Worm (Caenorhabditis elegans) whole organism, young adult: ENCODE data around the gene sre-28.
"Not testable (repeated sequence)": the region's sequence is repeated elsewhere in the genome, so short reads cannot be mapped to it uniquely, and the experiment has no call there.

ENCODE experiments used
- B0336.3 ChIP-seq: fragments of 200-800 bp; sonication (Bioruptor generic); IDR thresholded peaks from 2 replicates; pipeline ENCODE4 v1.3.6; 2022; ENCODE audit warnings: missing genetic modification characterization, missing compliant biosample characterization
- C17E4.6 ChIP-seq: fragments of 200-800 bp; sonication (Bioruptor generic); IDR thresholded peaks from 2 replicates; pipeline ENCODE4 v1.3.6; 2022; ENCODE audit warnings: missing genetic modification reagents, missing genetic modification characterization, missing compliant biosample characterization
- F33H1.4 ChIP-seq: fragments of 200-800 bp; sonication (Bioruptor generic); IDR thresholded peaks from 2 replicates; pipeline ENCODE4 v1.3.6; 2022; ENCODE audit warnings: missing genetic modification reagents, missing genetic modification characterization, missing compliant biosample characterization
- F37B4.10 ChIP-seq: fragments of 200-800 bp; sonication (Bioruptor generic); IDR thresholded peaks from 2 replicates; pipeline ENCODE4 v1.3.6; 2022; ENCODE audit warnings: missing genetic modification characterization, missing compliant biosample characterization
- F57C9.4 ChIP-seq: sonication (generic microtip); optimal IDR thresholded peaks from 2 replicates; lab custom pipeline; 2017; ENCODE audit warnings: mild to moderate bottlenecking, missing genetic modification characterization, missing compliant biosample characterization
- Y56A3A.18 ChIP-seq: fragments of 200-800 bp; sonication (Bioruptor generic); IDR thresholded peaks from 2 replicates; pipeline ENCODE4 v1.3.6; 2022; ENCODE audit warnings: missing genetic modification reagents, missing genetic modification characterization, missing compliant biosample characterization
- Y67H2A.10 ChIP-seq: fragments of 200-800 bp; sonication (Bioruptor generic); conservative IDR thresholded peaks from 2 replicates; pipeline ENCODE4 v1.3.6; 2022; ENCODE audit warnings: missing genetic modification reagents, missing genetic modification characterization, missing compliant biosample characterization
- Y79H2A.3 ChIP-seq: fragments of 200-800 bp; sonication (Bioruptor generic); conservative IDR thresholded peaks from 2 replicates; pipeline ENCODE4 v1.3.6; 2022; ENCODE audit warnings: missing genetic modification reagents, missing genetic modification characterization, missing compliant biosample characterization
- ama-1 ChIP-seq, 3 experiments: fragments of 150-350 bp in 1 of 3; sonication (generic microtip) in 2 of 3; optimal IDR thresholded peaks; 2 replicates each; lab custom pipeline; 2014 to 2018; ENCODE audit warnings: missing biosample characterization in 2 of 3, missing genetic modification characterization in 2 of 3, missing genetic modification reagents in 2 of 3
- aptf-2 ChIP-seq: fragments of 200-800 bp; sonication (Bioruptor generic); conservative IDR thresholded peaks from 2 replicates; pipeline ENCODE4 v1.3.6; 2022; ENCODE audit warnings: missing genetic modification reagents, missing genetic modification characterization, missing compliant biosample characterization
- attf-5 ChIP-seq: fragments of 200-800 bp; sonication (Bioruptor generic); optimal IDR thresholded peaks from 2 replicates; lab custom pipeline; 2018; ENCODE audit warnings: mild to moderate bottlenecking, missing genetic modification characterization, missing compliant biosample characterization
- cebp-1 ChIP-seq, 2 experiments: fragments of 200-800 bp in 1 of 2; sonication (Bioruptor generic) in 1 of 2; sonication (generic microtip) in 1 of 2; IDR thresholded peaks in 1 of 2; optimal IDR thresholded peaks in 1 of 2; 2 replicates each; pipeline versions ENCODE4 v1.3.6 to Lab custom; 2017 to 2022; ENCODE audit warnings: missing compliant biosample characterization in 2 of 2, missing genetic modification characterization in 2 of 2, mild to moderate bottlenecking in 1 of 2, missing genetic modification reagents in 1 of 2, moderate library complexity in 1 of 2
- ceh-100 ChIP-seq: fragments of 200-800 bp; sonication (Bioruptor generic); IDR thresholded peaks from 2 replicates; pipeline ENCODE4 v1.3.6; 2022; ENCODE audit warnings: missing genetic modification reagents, missing genetic modification characterization, missing compliant biosample characterization
- ceh-79 ChIP-seq: sonication (generic microtip); optimal IDR thresholded peaks from 2 replicates; lab custom pipeline; 2017; ENCODE audit warnings: mild to moderate bottlenecking, missing genetic modification characterization, missing compliant biosample characterization
- ceh-91 ChIP-seq: fragments of 200-800 bp; sonication (Bioruptor generic); IDR thresholded peaks from 2 replicates; pipeline ENCODE4 v1.3.6; 2022; ENCODE audit warnings: missing genetic modification reagents, missing genetic modification characterization, missing compliant biosample characterization
- chd-7 ChIP-seq: sonication (generic microtip); optimal IDR thresholded peaks from 2 replicates; lab custom pipeline; 2016; ENCODE audit warnings: mild to moderate bottlenecking, missing genetic modification characterization, moderate library complexity, missing compliant biosample characterization
- ekl-4 ChIP-seq: fragments of 200-800 bp; sonication (Bioruptor generic); IDR thresholded peaks from 2 replicates; pipeline ENCODE4 v1.3.6; 2022; ENCODE audit warnings: missing genetic modification reagents, missing genetic modification characterization, missing compliant biosample characterization
- him-1 ChIP-seq: sonication (generic microtip); optimal IDR thresholded peaks from 2 replicates; lab custom pipeline; 2016; ENCODE audit warnings: missing genotype, missing genetic modification reagents, missing genetic modification characterization, missing compliant biosample characterization
- hsf-1 ChIP-seq: fragments of 200-800 bp; sonication (Bioruptor generic); IDR thresholded peaks from 2 replicates; pipeline ENCODE4 v1.3.6; 2022; ENCODE audit warnings: missing genetic modification reagents, missing genetic modification characterization, missing compliant biosample characterization
- let-526 ChIP-seq: fragments of 200-800 bp; sonication (Bioruptor generic); IDR thresholded peaks from 2 replicates; pipeline ENCODE4 v1.3.6; 2022; ENCODE audit warnings: missing genetic modification reagents, missing genetic modification characterization, missing compliant biosample characterization
- lin-40 ChIP-seq: sonication (generic microtip); optimal IDR thresholded peaks from 2 replicates; lab custom pipeline; 2016; ENCODE audit warnings: missing genetic modification characterization, mild to moderate bottlenecking, missing compliant biosample characterization, missing genotype, missing genetic modification reagents
- madf-10 ChIP-seq: sonication (generic microtip); optimal IDR thresholded peaks from 2 replicates; lab custom pipeline; 2016; ENCODE audit warnings: mild to moderate bottlenecking, missing genetic modification characterization, missing compliant biosample characterization
- madf-6 ChIP-seq: fragments of 200-800 bp; sonication (Bioruptor generic); IDR thresholded peaks from 2 replicates; pipeline ENCODE4 v1.3.6; 2022; ENCODE audit warnings: missing genetic modification reagents, missing genetic modification characterization, missing compliant biosample characterization
- mcd-1 ChIP-seq: fragments of 200-800 bp; sonication (Bioruptor generic); IDR thresholded peaks from 2 replicates; pipeline ENCODE4 v1.3.6; 2022; ENCODE audit warnings: missing genetic modification reagents, missing genetic modification characterization, missing compliant biosample characterization
- nfya-1 ChIP-seq: sonication (generic microtip); optimal IDR thresholded peaks from 2 replicates; lab custom pipeline; 2017; ENCODE audit warnings: antibody characterized with exemption, missing compliant biosample characterization, missing genetic modification characterization, borderline replicate concordance; ENCODE audit not compliant: insufficient read depth
- nfyb-1 ChIP-seq: fragments of 200-800 bp; sonication (Bioruptor generic); IDR thresholded peaks from 2 replicates; pipeline ENCODE4 v1.3.6; 2022; ENCODE audit warnings: missing genetic modification reagents, missing genetic modification characterization, missing compliant biosample characterization
- nhr-90 ChIP-seq: sonication (generic microtip); optimal IDR thresholded peaks from 2 replicates; lab custom pipeline; 2016; ENCODE audit warnings: missing genotype, mild to moderate bottlenecking, missing genetic modification characterization, missing compliant biosample characterization
- pha-4 ChIP-seq: fragments of 150-350 bp; sonication (generic microtip); optimal IDR thresholded peaks from 2 replicates; lab custom pipeline; 2014; ENCODE audit warnings: missing biosample characterization, missing genetic modification reagents, missing genetic modification characterization
- rcor-1 ChIP-seq: fragments of 200-800 bp; sonication (Bioruptor generic); IDR thresholded peaks from 2 replicates; pipeline ENCODE4 v1.3.6; 2022; ENCODE audit warnings: missing genetic modification reagents, missing genetic modification characterization, missing compliant biosample characterization
- rec-8 ChIP-seq, 2 experiments: sonication (generic microtip); optimal IDR thresholded peaks; 2 replicates each; lab custom pipeline; 2016; ENCODE audit warnings: mild to moderate bottlenecking in 2 of 2, missing genetic modification characterization in 2 of 2, missing genetic modification reagents in 2 of 2, missing genotype in 2 of 2, missing biosample characterization in 1 of 2, missing compliant biosample characterization in 1 of 2, moderate library complexity in 1 of 2
- snpc-4 ChIP-seq, 5 experiments: fragments of 150-350 bp in 1 of 5; sonication (generic microtip) in 4 of 5; optimal IDR thresholded peaks; 2 replicates each; lab custom pipeline; 2014 to 2018; ENCODE audit warnings: missing genetic modification characterization in 5 of 5, missing biosample characterization in 3 of 5, antibody characterized with exemption in 2 of 5, mild to moderate bottlenecking in 2 of 5, missing compliant biosample characterization in 2 of 5, missing genotype in 2 of 5, moderate library complexity in 2 of 5, missing genetic modification reagents in 1 of 5
- tbp1 ChIP-seq: fragments of 200-800 bp; sonication (Bioruptor generic); optimal IDR thresholded peaks from 2 replicates; lab custom pipeline; 2018; ENCODE audit warnings: mild to moderate bottlenecking, missing genetic modification characterization, missing compliant biosample characterization
- unc-130 ChIP-seq: sonication (generic microtip); optimal IDR thresholded peaks from 2 replicates; lab custom pipeline; 2016; ENCODE audit warnings: missing genetic modification reagents, missing genetic modification characterization, missing compliant biosample characterization
- zfh-2 ChIP-seq: fragments of 200-800 bp; sonication (Bioruptor generic); conservative IDR thresholded peaks from 2 replicates; pipeline ENCODE4 v1.3.6; 2022; ENCODE audit warnings: missing genetic modification reagents, missing genetic modification characterization, missing compliant biosample characterization
- ztf-26 ChIP-seq: sonication (generic microtip); optimal IDR thresholded peaks from 2 replicates; lab custom pipeline; 2017; ENCODE audit warnings: missing genetic modification characterization, missing compliant biosample characterization
- ztf-28 ChIP-seq: fragments of 200-800 bp; sonication (Bioruptor generic); IDR thresholded peaks from 2 replicates; pipeline ENCODE4 v1.3.6; 2022; ENCODE audit warnings: missing genetic modification reagents, missing genetic modification characterization, missing compliant biosample characterization

The sre-28 gene

DNA sequence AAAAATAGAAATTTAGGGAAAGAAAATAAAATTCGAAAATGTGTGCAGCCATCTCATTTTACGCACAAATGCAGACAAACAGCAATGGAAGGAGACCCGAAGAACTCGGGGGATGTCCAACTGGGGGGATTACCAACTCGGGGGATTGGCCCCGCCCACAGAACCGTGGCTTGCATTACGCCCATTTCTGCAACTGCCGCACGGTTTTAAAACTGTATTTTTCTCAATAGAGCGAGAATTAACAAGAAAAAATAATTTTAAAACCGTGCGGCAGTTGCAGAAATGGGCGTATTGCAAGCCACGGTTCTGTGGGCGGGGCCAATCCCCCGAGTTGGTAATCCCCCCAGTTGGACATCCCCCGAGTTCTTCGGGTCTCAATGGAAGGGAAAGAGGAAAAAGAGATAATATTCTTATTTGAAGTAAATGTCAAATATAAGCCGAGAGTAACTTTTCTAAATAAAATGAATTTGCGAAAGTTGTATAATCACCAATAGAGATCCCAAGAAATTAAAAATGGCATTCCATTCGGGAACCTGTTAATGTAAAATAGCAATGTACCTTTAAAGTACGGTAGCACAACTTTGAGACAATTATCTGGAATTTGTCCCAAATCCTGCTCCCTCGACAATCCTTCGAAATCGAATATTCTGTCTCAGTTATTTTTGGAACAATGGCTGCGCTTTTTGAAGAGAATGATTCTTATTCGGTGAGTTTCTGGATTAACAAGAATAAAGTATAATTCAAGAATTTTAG lies 36.7 kb downstream of the sre-28 start, which contains the start of the genes ruvb-1 and tofu-1 (continued):
- TF ChIP-seq tbp1 (GFP tag; lab: Kevin White, UChicago) (peak; percentile 14), ztf-28 (0 out of 2 replicates have a peak, but pooled peaks have one; percentile 52), chd-7 (tag; lab: Kevin White, UChicago) (peak; percentile 15), ztf-26 (tag; lab: Kevin White, UChicago) (peak; percentile 58), lin-40 (peak; percentile 90), ceh-100 (GFP tag; lab: Robert Waterston, UW) (peak; percentile 97), snpc-4 (tag; optimal IDR thresholded peaks at IDR 0.05; lab: Kevin White, UChicago) (peak in 2 of 4 experiments; percentile 47 to 62), aptf-2 (GFP tag; lab: Robert Waterston, UW) (0 out of 2 replicates have a peak, but pooled peaks have one; percentile 62), ekl-4 (GFP tag; lab: Robert Waterston, UW) (peak; percentile 60; the same call in 1 of the 2 replicates), mcd-1 (GFP tag; lab: Robert Waterston, UW) (peak; percentile 91), hsf-1 (0 out of 2 replicates have a peak, but pooled peaks have one; percentile 38), F33H1.4 (GFP tag; lab: Robert Waterston, UW) (peak; percentile 67), madf-10 (tag; lab: Kevin White, UChicago) (peak; percentile 70), Y67H2A.10 (GFP tag; lab: Robert Waterston, UW) (0 out of 2 replicates have a peak, but pooled peaks have one; percentile 47), attf-5 (GFP tag; lab: Kevin White, UChicago) (peak; percentile 74), B0336.3 (GFP tag; lab: Robert Waterston, UW) (0 out of 2 replicates have a peak, but pooled peaks have one; percentile 15), him-1 (tag; lab: Kevin White, UChicago) (peak; percentile 14), ceh-91 (GFP tag; lab: Robert Waterston, UW) (0 out of 2 replicates have a peak, but pooled peaks have one; percentile 21), unc-130 (GFP tag; lab: Kevin White, UChicago) (peak; percentile 4)
- not testable (repeated sequence) for TF ChIP-seq snpc-4 (GFP tag; optimal IDR thresholded peaks at IDR 0.05; lab: Kevin White, UChicago)

ce11 chrV:9982568-9982967 lies 38.4 kb downstream of the sre-28 start, which contains the start of gene C27H6.9:
Gene C27H6.9 (plus strand): TSS chrV:9982868.
- TF ChIP-seq nhr-90 (tag; lab: Kevin White, UChicago) (no peak), ama-1 (optimal IDR thresholded peaks at IDR 0.05; lab: Kevin White, UChicago) (no peak), ama-1 (GFP tag; optimal IDR thresholded peaks at IDR 0.05; lab: Kevin White, UChicago) (no peak), nfya-1 (no peak), rec-8 (tag; optimal IDR thresholded peaks at IDR 0.05; lab: Kevin White, UChicago) (no peak), let-526 (GFP tag; lab: Robert Waterston, UW) (no peak), ceh-79 (tag; lab: Kevin White, UChicago) (no peak), madf-6 (GFP tag; lab: Robert Waterston, UW) (peak; percentile 14; the same call in 1 of the 2 replicates), hsf-1 (peak; percentile 27; the same call in 1 of the 2 replicates), F37B4.10 (GFP tag; lab: Robert Waterston, UW) (no peak)

- no peak for TF ChIP-seq C17E4.6 (GFP tag; lab: Robert Waterston, UW)
- peak; percentile 46; the same call in 1 of the 2 replicates for TF ChIP-seq nfyb-1 (GFP tag; lab: Robert Waterston, UW)
- 0 out of 2 replicates have a peak, but pooled peaks have one; percentile 8 for TF ChIP-seq ekl-4 (GFP tag; lab: Robert Waterston, UW)
- TF ChIP-seq B0336.3 (GFP tag; lab: Robert Waterston, UW): 0 out of 2 replicates have a peak, but pooled peaks have one; percentile 19
- peak; percentile 41; the same call in 1 of the 2 replicates for TF ChIP-seq hsf-1
- TF ChIP-seq F57C9.4: no peak
- TF ChIP-seq tbp1 (GFP tag; lab: Kevin White, UChicago): no peak
- no peak for TF ChIP-seq cebp-1 (GFP tag; IDR thresholded peaks at IDR 0.05; lab: Robert Waterston, UW)
- TF ChIP-seq cebp-1 (tag; optimal IDR thresholded peaks at IDR 0.05; lab: Kevin White, UChicago): peak; percentile 7
- 0 out of 2 replicates have a peak, but pooled peaks have one; percentile 11 for TF ChIP-seq rcor-1 (GFP tag; lab: Robert Waterston, UW)
- TF ChIP-seq Y56A3A.18: peak; percentile 41; the same call in 1 of the 2 replicates
- 0 out of 2 replicates have a peak, but pooled peaks have one; percentile 25 for TF ChIP-seq Y79H2A.3
- TF ChIP-seq pha-4 (tag; lab: Kevin White, UChicago): no peak
- no peak for TF ChIP-seq zfh-2
These were observed 39.3 kb downstream of the sre-28 start for ce11 chrV:9983529-9983928.
